Worm (Caenorhabditis elegans): Measurements from ENCODE around the gene phlp-2.
A peak's percentile ranks its signal among the peaks of the same experiment; 100 is the strongest.

Gene phlp-2

ce11 chrIII:4193659-4194103, 15.6 kb upstream of the phlp-2 start, which contains the start of gene xbp-1 (continued):
- TF ChIP-seq egrh-3 (GFP tag; IDR thresholded peaks at IDR 0.05) = no peak
- peak; percentile 76 for TF ChIP-seq unc-62 (GFP tag; optimal IDR thresholded peaks at IDR 0.05)
- TF ChIP-seq dox-1 (GFP tag; IDR thresholded peaks at IDR 0.05) = peak; percentile 92
- no peak for TF ChIP-seq T26A5.8 (tag; optimal IDR thresholded peaks at IDR 0.05)
- peak; percentile 31 for TF ChIP-seq F23B12.7 (tag; optimal IDR thresholded peaks at IDR 0.05; ENCODE audit: insufficient read depth)
- TF ChIP-seq snpc-3.4 (tag; optimal IDR thresholded peaks at IDR 0.05) = no peak
- peak; percentile 95 for TF ChIP-seq ets-4 (GFP tag; optimal IDR thresholded peaks at IDR 0.05)
- no peak for TF ChIP-seq zim-3 (tag; optimal IDR thresholded peaks at IDR 0.05)
- peak; percentile 59; the same call in 1 of the 2 replicates for TF ChIP-seq let-526 (GFP tag; IDR thresholded peaks at IDR 0.05)
- TF ChIP-seq bed-1 (GFP tag; IDR thresholded peaks at IDR 0.05) = no peak
- no peak for TF ChIP-seq hsf-1 (GFP tag; IDR thresholded peaks at IDR 0.05)
- TF ChIP-seq sdz-38 (tag; optimal IDR thresholded peaks at IDR 0.05) = no peak
- no peak for TF ChIP-seq unc-130 (GFP tag; optimal IDR thresholded peaks at IDR 0.05)
- no peak for TF ChIP-seq madf-8 (GFP tag; conservative IDR thresholded peaks at IDR 0.05)
- TF ChIP-seq tbp1 (GFP tag; optimal IDR thresholded peaks at IDR 0.05) = peak; percentile 64
- TF ChIP-seq attf-3 (GFP tag; conservative IDR thresholded peaks at IDR 0.05) = no peak
- TF ChIP-seq dpff-1 (tag; optimal IDR thresholded peaks at IDR 0.05) = no peak
- no peak for TF ChIP-seq rec-8 (tag; optimal IDR thresholded peaks at IDR 0.05)
- peak; percentile 69 for TF ChIP-seq ceh-27 (GFP tag; optimal IDR thresholded peaks at IDR 0.05)
- peak; percentile 91 for TF ChIP-seq madf-10 (tag; optimal IDR thresholded peaks at IDR 0.05)
- TF ChIP-seq snpc-1.1 (tag; optimal IDR thresholded peaks at IDR 0.05; ENCODE audit: insufficient read depth) = no peak
- TF ChIP-seq madf-3 (GFP tag; IDR thresholded peaks at IDR 0.05) = peak; percentile 95
- no peak for TF ChIP-seq ztf-25 (GFP tag; IDR thresholded peaks at IDR 0.05)
- TF ChIP-seq ceh-40 (GFP tag; IDR thresholded peaks at IDR 0.05) = no peak
- TF ChIP-seq nfya-1 (tag; optimal IDR thresholded peaks at IDR 0.05; ENCODE audit: borderline replicate concordance, insufficient read depth) = no peak
- TF ChIP-seq nhr-120 (GFP tag; IDR thresholded peaks at IDR 0.05) = no peak
- TF ChIP-seq lin-40 (tag; optimal IDR thresholded peaks at IDR 0.05) = peak; percentile 84
- TF ChIP-seq F22D6.2 (tag; optimal IDR thresholded peaks at IDR 0.05) = peak; percentile 47
- TF ChIP-seq B0035.1 (tag; optimal IDR thresholded peaks at IDR 0.05) = peak; percentile 3

- TF ChIP-seq B0261.1 (tag; optimal IDR thresholded peaks at IDR 0.05) = no peak
- TF ChIP-seq mxl-1 (tag; optimal IDR thresholded peaks at IDR 0.05) = no peak
- TF ChIP-seq madf-8 (GFP tag; conservative IDR thresholded peaks at IDR 0.05) = no peak
- TF ChIP-seq ccch-3 (GFP tag; optimal IDR thresholded peaks at IDR 0.05) = no peak
- no peak for TF ChIP-seq lin-54 (GFP tag; optimal IDR thresholded peaks at IDR 0.05)
- TF ChIP-seq akir-1 (GFP tag; optimal IDR thresholded peaks at IDR 0.05) = no peak
- TF ChIP-seq D2030.7 (GFP tag; IDR thresholded peaks at IDR 0.05) = no peak
- TF ChIP-seq hmg-1.2 (GFP tag; IDR thresholded peaks at IDR 0.05) = 0 out of 2 replicates have a peak, but pooled peaks have one; percentile 11
- 0 out of 2 replicates have a peak, but pooled peaks have one; percentile 57 for TF ChIP-seq cebp-2 (GFP tag; IDR thresholded peaks at IDR 0.05)
- TF ChIP-seq snpc-3.4 (tag; optimal IDR thresholded peaks at IDR 0.05) = no peak
- peak; percentile 13 for TF ChIP-seq tlf-1 (GFP tag; optimal IDR thresholded peaks at IDR 0.05)
- no peak for TF ChIP-seq ets-4 (GFP tag; optimal IDR thresholded peaks at IDR 0.05)
- TF ChIP-seq lin-35 (GFP tag; optimal IDR thresholded peaks at IDR 0.05) = no peak
- TF ChIP-seq snpc-4 (GFP tag; optimal IDR thresholded peaks at IDR 0.05) = no peak
- no peak for TF ChIP-seq snpc-4 (tag; optimal IDR thresholded peaks at IDR 0.05)
- no peak for TF ChIP-seq F10E7.11 (tag; optimal IDR thresholded peaks at IDR 0.05)
- no peak for TF ChIP-seq ama-1 (optimal IDR thresholded peaks at IDR 0.05)
- peak in 1 of 2 experiments; percentile 66 for TF ChIP-seq ama-1 (GFP tag; optimal IDR thresholded peaks at IDR 0.05)
- TF ChIP-seq egrh-3 (GFP tag; IDR thresholded peaks at IDR 0.05) = no peak
Measured at ce11 chrIII:4194349-4195110, 14.8 kb upstream of the phlp-2 start.
